Worm (Caenorhabditis elegans): ENCODE data around the gene fipr-25.

fipr-25 gene

ce11 chrV:1957110-1957509 lies at the start of gene fipr-25:
Gene fipr-25, plus strand, starts transcription at chrV:1957410.
- TF ChIP-seq crh-2 (tag; optimal IDR thresholded peaks at IDR 0.05) = no peak
- no peak for TF ChIP-seq nhr-10 (tag; optimal IDR thresholded peaks at IDR 0.05)
- no peak for TF ChIP-seq ZK546.5 (tag; optimal IDR thresholded peaks at IDR 0.05)
- TF ChIP-seq nhr-12 (tag; optimal IDR thresholded peaks at IDR 0.05) = no peak
- TF ChIP-seq mdl-1 (tag; optimal IDR thresholded peaks at IDR 0.05) = no peak
- TF ChIP-seq lsy-2 (tag; optimal IDR thresholded peaks at IDR 0.05) = no peak
- no peak for TF ChIP-seq mbf-1 (tag; optimal IDR thresholded peaks at IDR 0.05)
- TF ChIP-seq elt-1 (tag; optimal IDR thresholded peaks at IDR 0.05) = no peak
- TF ChIP-seq unc-62 (GFP tag; optimal IDR thresholded peaks at IDR 0.05) = no peak
- no peak for TF ChIP-seq nhr-21 (tag; optimal IDR thresholded peaks at IDR 0.05)
- TF ChIP-seq ceh-16 (tag; optimal IDR thresholded peaks at IDR 0.05) = no peak

- TF ChIP-seq alr-1 (tag; optimal IDR thresholded peaks at IDR 0.05) = no peak
- no peak for TF ChIP-seq ZK546.5 (tag; optimal IDR thresholded peaks at IDR 0.05)
- no peak for TF ChIP-seq sem-4 (tag; optimal IDR thresholded peaks at IDR 0.05)
- no peak for TF ChIP-seq sma-3 (GFP tag; optimal IDR thresholded peaks at IDR 0.05)
- TF ChIP-seq peb-1 (tag; optimal IDR thresholded peaks at IDR 0.05) = no peak
- TF ChIP-seq nhr-237 (tag; optimal IDR thresholded peaks at IDR 0.05) = no peak
- TF ChIP-seq nhr-77 (tag; optimal IDR thresholded peaks at IDR 0.05) = no peak
These were observed 48.7 kb upstream of the fipr-25 start, which contains the start of gene srp-3 for ce11 chrV:1908542-1908941. Gene srp-3, plus strand, starts transcription at chrV:1908842.

- TF ChIP-seq gmeb-1 (tag; optimal IDR thresholded peaks at IDR 0.05) = no peak
- no peak for TF ChIP-seq nhr-12 (tag; optimal IDR thresholded peaks at IDR 0.05)
- TF ChIP-seq zag-1 (tag; optimal IDR thresholded peaks at IDR 0.05) = no peak
- no peak for TF ChIP-seq snpc-4 (tag; optimal IDR thresholded peaks at IDR 0.05)
- no peak for TF ChIP-seq ZK546.5 (tag; optimal IDR thresholded peaks at IDR 0.05)
- no peak for TF ChIP-seq mdl-1 (tag; optimal IDR thresholded peaks at IDR 0.05)
- TF ChIP-seq C34F6.9 (tag; optimal IDR thresholded peaks at IDR 0.05) = no peak
- TF ChIP-seq unc-55 (GFP tag; optimal IDR thresholded peaks at IDR 0.05) = no peak
- TF ChIP-seq lin-11 (tag; optimal IDR thresholded peaks at IDR 0.05) = no peak
- TF ChIP-seq unc-62 (GFP tag; optimal IDR thresholded peaks at IDR 0.05) = no peak
These were observed 46.1 kb upstream of the fipr-25 start, which contains the start of gene Y32G9A.3 for ce11 chrV:1911102-1911501. Gene Y32G9A.3, plus strand, starts transcription at chrV:1911402.

ce11 chrV:1918030-1918559 lies 39.1 kb upstream of the fipr-25 start, which contains the start of gene Y32G9A.2:
Gene Y32G9A.2, plus strand, starts transcription at chrV:1918509.
- TF ChIP-seq unc-39 (tag; optimal IDR thresholded peaks at IDR 0.05) = no peak
- peak; percentile 41 for TF ChIP-seq gmeb-1 (tag; optimal IDR thresholded peaks at IDR 0.05)
- TF ChIP-seq nhr-129 (tag; optimal IDR thresholded peaks at IDR 0.05) = peak; percentile 50
- TF ChIP-seq unc-55 (GFP tag; optimal IDR thresholded peaks at IDR 0.05) = peak; percentile 62
- no peak for TF ChIP-seq nhr-12 (tag; optimal IDR thresholded peaks at IDR 0.05)
- TF ChIP-seq ZK546.5 (tag; optimal IDR thresholded peaks at IDR 0.05) = no peak
- peak; percentile 34 for TF ChIP-seq lin-13 (GFP tag; optimal IDR thresholded peaks at IDR 0.05)
- TF ChIP-seq C34F6.9 (tag; optimal IDR thresholded peaks at IDR 0.05) = peak; percentile 67

DNA sequence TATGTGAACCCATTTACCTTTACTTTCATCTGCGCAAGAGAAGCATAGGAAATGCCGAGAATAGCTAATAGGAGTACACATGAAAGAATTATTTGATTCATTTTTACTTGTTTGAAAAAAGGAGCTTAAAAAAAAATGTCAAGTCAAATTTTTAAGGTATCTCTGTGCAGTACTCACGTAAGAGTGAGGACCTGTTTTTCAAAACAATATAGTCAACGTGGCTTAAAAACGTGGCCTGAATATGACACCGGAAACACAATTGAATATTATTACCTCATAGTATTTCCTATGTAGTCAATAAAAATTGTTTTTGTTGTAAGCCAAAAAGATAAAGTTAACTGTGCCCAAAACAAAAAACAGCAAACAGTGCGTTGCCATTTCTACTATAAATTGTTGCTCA lies 37.1 kb upstream of the fipr-25 start, which contains the start of gene Y32G9A.12:
Y32G9A.12 (minus strand) TSS at position 101 of the 400 bp plus-strand sequence.
- TF ChIP-seq ZK546.5 (tag; optimal IDR thresholded peaks at IDR 0.05) (no peak), nhr-11 (tag; optimal IDR thresholded peaks at IDR 0.05) (no peak), peb-1 (tag; optimal IDR thresholded peaks at IDR 0.05) (no peak), R02D3.7 (tag; optimal IDR thresholded peaks at IDR 0.05) (no peak), fos-1 (tag; optimal IDR thresholded peaks at IDR 0.05) (no peak), ama-1 (optimal IDR thresholded peaks at IDR 0.05) (no peak), elt-3 (tag; optimal IDR thresholded peaks at IDR 0.05) (no peak), mbf-1 (tag; optimal IDR thresholded peaks at IDR 0.05) (no peak), skn-1 (tag; optimal IDR thresholded peaks at IDR 0.05) (no peak), nhr-77 (tag; optimal IDR thresholded peaks at IDR 0.05) (no peak), blmp-1 (tag; optimal IDR thresholded peaks at IDR 0.05; ENCODE audit: insufficient read depth) (no peak), unc-55 (GFP tag; optimal IDR thresholded peaks at IDR 0.05) (no peak), F13H6.1 (tag; optimal IDR thresholded peaks at IDR 0.05) (no peak), mdl-1 (tag; optimal IDR thresholded peaks at IDR 0.05) (no peak), dmd-4 (tag; optimal IDR thresholded peaks at IDR 0.05) (no peak)
